Worm (Caenorhabditis elegans): ENCODE results near the gene T19D12.4.

The T19D12.4 gene

DNA sequence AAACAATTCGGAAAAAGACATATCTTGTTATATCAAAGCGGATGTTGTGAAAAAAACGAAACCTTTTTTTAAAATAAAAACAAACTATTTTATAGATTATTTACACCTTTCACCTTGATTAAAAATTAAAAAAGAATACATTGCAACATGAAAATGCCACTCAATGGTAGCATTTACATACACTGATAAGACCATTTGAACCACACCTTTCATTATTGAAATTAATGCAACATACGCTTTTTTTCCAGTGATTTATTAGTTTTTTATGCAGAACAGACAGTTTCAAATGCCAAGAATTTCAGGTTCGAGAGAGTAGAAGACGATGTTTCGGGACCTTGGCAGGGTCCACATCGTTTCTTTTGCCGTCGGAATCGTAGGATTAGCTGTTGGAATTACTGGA is 35.7 kb downstream of the T19D12.4 start, which contains the start of gene T19D12.1:
Gene T19D12.1, plus strand, starts transcription at position 301 of the 400 bp plus-strand sequence.
- TF ChIP-seq lin-38 (GFP tag; IDR thresholded peaks at IDR 0.05) (no peak), F49E8.2 (tag; optimal IDR thresholded peaks at IDR 0.05; ENCODE audit: borderline replicate concordance) (no peak), dpl-1 (GFP tag; optimal IDR thresholded peaks at IDR 0.05) (no peak), dmd-9 (GFP tag; IDR thresholded peaks at IDR 0.05) (no peak), jun-1 (tag; optimal IDR thresholded peaks at IDR 0.05) (no peak), ama-1 (optimal IDR thresholded peaks at IDR 0.05) (no peak), ctbp-1 (GFP tag; IDR thresholded peaks at IDR 0.05) (no peak), unc-62 (GFP tag; optimal IDR thresholded peaks at IDR 0.05 in 1 of 2) (peak in 1 of 2 experiments; percentile 0), unc-62 (tag; optimal IDR thresholded peaks at IDR 0.05) (no peak), tag-97 (GFP tag; IDR thresholded peaks at IDR 0.05) (no peak), vab-7 (GFP tag; IDR thresholded peaks at IDR 0.05) (no peak), rbr-2 (tag; optimal IDR thresholded peaks at IDR 0.05) (no peak), daf-19 (GFP tag; conservative IDR thresholded peaks at IDR 0.05) (no peak), F44E2.7 (GFP tag; IDR thresholded peaks at IDR 0.05) (no peak), mdt-29 (GFP tag; IDR thresholded peaks at IDR 0.05) (no peak), fos-1 (tag; optimal IDR thresholded peaks at IDR 0.05) (no peak), php-3 (GFP tag; IDR thresholded peaks at IDR 0.05) (no peak), daf-16 (GFP tag; optimal IDR thresholded peaks at IDR 0.05) (no peak), daf-16 (tag; optimal IDR thresholded peaks at IDR 0.05) (peak; percentile 5), pqm-1 (tag; optimal IDR thresholded peaks at IDR 0.05) (peak; percentile 25), aha-1 (tag) (no peak), egl-27 (tag; optimal IDR thresholded peaks at IDR 0.05) (no peak), mep-1 (tag; optimal IDR thresholded peaks at IDR 0.05) (no peak), pha-4 (GFP tag; IDR thresholded peaks at IDR 0.05) (no peak), pha-4 (tag; optimal IDR thresholded peaks at IDR 0.05) (no peak), ceh-32 (tag; optimal IDR thresholded peaks at IDR 0.05; ENCODE audit: poor library complexity) (no peak), dmd-6 (GFP tag; IDR thresholded peaks at IDR 0.05) (peak; percentile 28; the same call in 1 of the 2 replicates), zag-1 (tag; optimal IDR thresholded peaks at IDR 0.05) (no peak), fkh-10 (GFP tag; optimal IDR thresholded peaks at IDR 0.05) (no peak), nhr-48 (tag; optimal IDR thresholded peaks at IDR 0.05) (no peak)

DNA sequence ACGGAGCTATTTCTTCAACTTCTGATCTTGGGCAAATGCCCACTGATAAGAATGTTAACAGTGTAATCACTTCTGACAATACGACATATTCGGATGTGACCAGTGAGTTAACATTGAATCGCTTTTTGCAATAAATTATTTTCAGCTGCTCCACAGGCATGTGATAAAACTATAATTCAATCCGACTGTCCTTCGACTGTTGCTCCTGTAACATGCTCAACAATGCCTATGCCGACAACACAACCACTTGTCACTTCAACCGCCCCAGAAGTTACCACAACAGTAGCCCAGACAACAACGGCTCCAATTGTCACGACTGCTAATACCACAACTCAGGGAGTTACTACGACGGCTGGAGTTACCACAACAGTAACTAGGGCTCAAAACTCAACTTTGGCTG is 36.6 kb downstream of the T19D12.4 start:
- TF ChIP-seq F10B5.3 (tag; optimal IDR thresholded peaks at IDR 0.05) (no peak), unc-62 (GFP tag; optimal IDR thresholded peaks at IDR 0.05 in 1 of 2) (peak in 1 of 2 experiments; percentile 92), unc-62 (tag; optimal IDR thresholded peaks at IDR 0.05) (no peak)

DNA sequence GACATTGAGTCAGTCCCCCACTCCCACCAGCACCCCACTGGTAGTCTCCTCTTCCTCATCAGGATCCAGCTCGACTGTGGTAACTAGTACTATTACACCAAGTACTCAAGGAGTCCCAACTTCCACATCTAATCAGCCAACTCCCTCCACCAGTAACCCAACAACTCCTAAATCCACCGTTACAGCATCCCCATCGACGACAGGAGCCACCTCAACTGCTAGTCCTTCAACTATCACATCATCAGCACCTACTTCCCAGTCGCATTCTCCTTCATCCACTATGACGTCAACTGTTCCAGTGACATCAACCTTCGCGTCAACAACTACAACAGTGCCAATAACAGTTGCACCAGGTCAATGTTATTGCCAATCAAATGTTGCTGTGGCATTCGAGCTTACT is 37.6 kb downstream of the T19D12.4 start:
- TF ChIP-seq unc-62 (GFP tag; optimal IDR thresholded peaks at IDR 0.05 in 1 of 2) (peak in 1 of 2 experiments; percentile 96), unc-62 (tag; optimal IDR thresholded peaks at IDR 0.05) (no peak), daf-12 (tag; optimal IDR thresholded peaks at IDR 0.05) (no peak)

DNA sequence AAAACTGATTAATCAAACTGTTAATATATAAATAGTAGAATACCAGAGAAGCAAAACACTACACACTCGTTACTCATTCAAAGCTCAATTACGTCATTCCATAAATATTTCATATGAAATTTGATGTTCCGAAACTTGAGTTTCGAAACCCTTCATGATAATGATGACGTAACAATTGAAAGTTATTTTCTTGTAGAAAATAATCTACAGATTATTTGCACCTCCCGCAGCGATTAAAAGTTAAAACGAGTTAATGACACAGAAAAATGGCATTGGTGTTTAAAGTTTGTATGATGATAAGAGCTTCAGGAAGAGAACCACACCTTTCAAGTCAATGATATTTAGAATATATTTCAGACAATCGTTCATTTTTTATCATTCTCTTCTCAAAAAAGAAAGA is 43.0 kb downstream of the T19D12.4 start, which contains the start of gene H43E16.1:
Gene H43E16.1, plus strand, starts transcription at position 375 of the 400 bp plus-strand sequence.
- no peak for TF ChIP-seq daf-16 (GFP tag; optimal IDR thresholded peaks at IDR 0.05)
- TF ChIP-seq daf-16 (tag; optimal IDR thresholded peaks at IDR 0.05) = peak; percentile 57
- TF ChIP-seq nhr-28 (tag; optimal IDR thresholded peaks at IDR 0.05) = peak; percentile 63
- peak; percentile 80 for TF ChIP-seq pqm-1 (tag; optimal IDR thresholded peaks at IDR 0.05)
- no peak for TF ChIP-seq nhr-237 (tag; optimal IDR thresholded peaks at IDR 0.05)
- peak; percentile 79 for TF ChIP-seq dmd-6 (GFP tag; IDR thresholded peaks at IDR 0.05)
- no peak for TF ChIP-seq nhr-10 (tag; optimal IDR thresholded peaks at IDR 0.05)
- no peak for TF ChIP-seq R02D3.7 (tag; optimal IDR thresholded peaks at IDR 0.05)
- TF ChIP-seq php-3 (GFP tag; IDR thresholded peaks at IDR 0.05) = peak; percentile 76
- no peak for TF ChIP-seq hif-1 (tag; optimal IDR thresholded peaks at IDR 0.05)
- no peak for TF ChIP-seq Y105C5A.15 (GFP tag; IDR thresholded peaks at IDR 0.05)
- no peak for TF ChIP-seq dmd-9 (GFP tag; IDR thresholded peaks at IDR 0.05)
- peak; percentile 41 for TF ChIP-seq aha-1 (tag)
- TF ChIP-seq zip-2 (tag; optimal IDR thresholded peaks at IDR 0.05) = no peak
- no peak for TF ChIP-seq D1046.2 (GFP tag; IDR thresholded peaks at IDR 0.05)
- TF ChIP-seq hlh-11 (tag; optimal IDR thresholded peaks at IDR 0.05) = peak; percentile 23
- no peak for TF ChIP-seq nhr-111 (GFP tag; optimal IDR thresholded peaks at IDR 0.05)
- no peak for TF ChIP-seq lin-1 (GFP tag; IDR thresholded peaks at IDR 0.05)
- no peak for TF ChIP-seq sdz-12 (GFP tag; optimal IDR thresholded peaks at IDR 0.05)
- TF ChIP-seq arid-1 (GFP tag; conservative IDR thresholded peaks at IDR 0.05) = no peak
- TF ChIP-seq daf-19 (GFP tag; conservative IDR thresholded peaks at IDR 0.05) = no peak
- TF ChIP-seq nhr-77 (tag; optimal IDR thresholded peaks at IDR 0.05) = peak; percentile 32
- TF ChIP-seq ZK337.2 (GFP tag; IDR thresholded peaks at IDR 0.05) = no peak
- TF ChIP-seq unc-39 (tag; optimal IDR thresholded peaks at IDR 0.05) = no peak
- no peak for TF ChIP-seq F10B5.3 (tag; optimal IDR thresholded peaks at IDR 0.05)
- no peak for TF ChIP-seq unc-62 (GFP tag; optimal IDR thresholded peaks at IDR 0.05 in 1 of 2)
- no peak for TF ChIP-seq unc-62 (tag; optimal IDR thresholded peaks at IDR 0.05)
